Worm (Caenorhabditis elegans) whole organism, L2 larva: Measurements from ENCODE around the gene K08H2.7.
"Not testable (repeated sequence)": the region's sequence is repeated elsewhere in the genome, so short reads cannot be mapped to it uniquely, and the experiment has no call there.

Source experiments
- F13H6.1 ChIP-seq: sonication (generic microtip); optimal IDR thresholded peaks from 2 replicates; lab custom pipeline; 2016; ENCODE audit warnings: missing genetic modification characterization, missing compliant biosample characterization
- ZK546.5 ChIP-seq: sonication (generic microtip); optimal IDR thresholded peaks from 2 replicates; lab custom pipeline; 2017; ENCODE audit warnings: missing biosample characterization, missing genetic modification characterization
- blmp-1 ChIP-seq: sonication (generic microtip); optimal IDR thresholded peaks from 2 replicates; lab custom pipeline; 2017; ENCODE audit warnings: missing genetic modification characterization, mild to moderate bottlenecking, missing compliant biosample characterization, antibody characterized with exemption, moderate library complexity; ENCODE audit not compliant: insufficient read depth
- dmd-4 ChIP-seq: sonication (generic microtip); optimal IDR thresholded peaks from 2 replicates; lab custom pipeline; 2017; ENCODE audit warnings: missing biosample characterization, missing genetic modification characterization
- gmeb-1 ChIP-seq: fragments of 150-350 bp; optimal IDR thresholded peaks from 2 replicates; lab custom pipeline; 2014; ENCODE audit warnings: missing biosample characterization, missing genetic modification characterization
- lin-13 ChIP-seq: fragments of 150-350 bp; optimal IDR thresholded peaks from 2 replicates; lab custom pipeline; 2014; ENCODE audit warnings: missing biosample characterization, missing genetic modification reagents, missing genetic modification characterization
- lin-39 ChIP-seq: fragments of 150-350 bp; optimal IDR thresholded peaks from 2 replicates; lab custom pipeline; 2014; ENCODE audit warnings: missing biosample characterization, missing genetic modification reagents, missing genetic modification characterization
- nhr-237 ChIP-seq: fragments of 150-350 bp; optimal IDR thresholded peaks from 2 replicates; lab custom pipeline; 2014; ENCODE audit warnings: missing biosample characterization, missing genetic modification characterization
- nhr-6 ChIP-seq: fragments of 150-350 bp; optimal IDR thresholded peaks from 2 replicates; lab custom pipeline; 2014; ENCODE audit warnings: missing biosample characterization, missing genetic modification characterization
- nhr-77 ChIP-seq: fragments of 150-350 bp; optimal IDR thresholded peaks from 2 replicates; lab custom pipeline; 2014; ENCODE audit warnings: missing biosample characterization, missing genetic modification characterization
- snpc-4 ChIP-seq: fragments of 150-350 bp; optimal IDR thresholded peaks from 2 replicates; lab custom pipeline; 2014; ENCODE audit warnings: missing biosample characterization, missing genetic modification characterization
- unc-39 ChIP-seq: fragments of 150-350 bp; optimal IDR thresholded peaks from 2 replicates; lab custom pipeline; 2014; ENCODE audit warnings: missing biosample characterization, missing genetic modification characterization
- unc-62 ChIP-seq: fragments of 150-350 bp; optimal IDR thresholded peaks from 2 replicates; lab custom pipeline; 2014; ENCODE audit warnings: missing biosample characterization, missing genetic modification reagents, missing genetic modification characterization

ce11 chrX:13261037-13261592 is 12.9 kb upstream of the K08H2.7 start:
- not testable (repeated sequence) for TF ChIP-seq F13H6.1; lin-13 (GFP tag; lab: Kevin White, UChicago); dmd-4 (tag; lab: Kevin White, UChicago); unc-62; unc-39; blmp-1 (tag; lab: Kevin White, UChicago); snpc-4 (tag; lab: Kevin White, UChicago); ZK546.5 (tag; lab: Kevin White, UChicago); nhr-237 (tag; lab: Kevin White, UChicago); nhr-6 (tag; lab: Kevin White, UChicago); gmeb-1 (tag; lab: Kevin White, UChicago); nhr-77 (tag; lab: Kevin White, UChicago); lin-39 (tag; lab: Kevin White, UChicago)
